Worm (Caenorhabditis elegans) whole organism, young adult: ENCODE measurements around the gene col-20.
"Not testable (repeated sequence)": the region's sequence is repeated elsewhere in the genome, so short reads cannot be mapped to it uniquely, and the experiment has no call there.

Source experiments
- B0261.1 ChIP-seq: sonication (generic microtip); optimal IDR thresholded peaks from 2 replicates; lab custom pipeline; 2016; ENCODE audit warnings: mild to moderate bottlenecking, missing genetic modification characterization, moderate library complexity, missing compliant biosample characterization
- C17E4.6 ChIP-seq: fragments of 200-800 bp; sonication (Bioruptor generic); IDR thresholded peaks from 2 replicates; pipeline ENCODE4 v1.3.6; 2022; ENCODE audit warnings: missing genetic modification reagents, missing genetic modification characterization, missing compliant biosample characterization
- F33H1.4 ChIP-seq: fragments of 200-800 bp; sonication (Bioruptor generic); IDR thresholded peaks from 2 replicates; pipeline ENCODE4 v1.3.6; 2022; ENCODE audit warnings: missing genetic modification reagents, missing genetic modification characterization, missing compliant biosample characterization
- F37B4.10 ChIP-seq: fragments of 200-800 bp; sonication (Bioruptor generic); IDR thresholded peaks from 2 replicates; pipeline ENCODE4 v1.3.6; 2022; ENCODE audit warnings: missing genetic modification characterization, missing compliant biosample characterization
- F49E8.2 ChIP-seq: sonication (generic microtip); optimal IDR thresholded peaks from 3 replicates; lab custom pipeline; 2017; ENCODE audit warnings: missing genetic modification characterization, mild to moderate bottlenecking, missing compliant biosample characterization, antibody characterized with exemption, moderate library complexity; ENCODE audit not compliant: insufficient read depth
- F57A8.1 ChIP-seq: fragments of 200-800 bp; sonication (Bioruptor generic); optimal IDR thresholded peaks from 2 replicates; lab custom pipeline; 2018; ENCODE audit warnings: mild to moderate bottlenecking, missing genetic modification characterization, moderate library complexity, missing compliant biosample characterization
- F57C9.4 ChIP-seq: sonication (generic microtip); optimal IDR thresholded peaks from 2 replicates; lab custom pipeline; 2017; ENCODE audit warnings: mild to moderate bottlenecking, missing genetic modification characterization, missing compliant biosample characterization
- K11D2.4 ChIP-seq: fragments of 200-800 bp; sonication (Bioruptor generic); IDR thresholded peaks from 2 replicates; pipeline ENCODE4 v1.3.6; 2022; ENCODE audit warnings: missing genetic modification reagents, missing genetic modification characterization, missing compliant biosample characterization
- Y53G8AR.9 ChIP-seq: fragments of 200-800 bp; sonication (Bioruptor generic); conservative IDR thresholded peaks from 2 replicates; pipeline ENCODE4 v1.3.6; 2022; ENCODE audit warnings: missing genetic modification reagents, missing genetic modification characterization, missing compliant biosample characterization
- Y56A3A.18 ChIP-seq: fragments of 200-800 bp; sonication (Bioruptor generic); IDR thresholded peaks from 2 replicates; pipeline ENCODE4 v1.3.6; 2022; ENCODE audit warnings: missing genetic modification reagents, missing genetic modification characterization, missing compliant biosample characterization
- Y79H2A.3 ChIP-seq: fragments of 200-800 bp; sonication (Bioruptor generic); conservative IDR thresholded peaks from 2 replicates; pipeline ENCODE4 v1.3.6; 2022; ENCODE audit warnings: missing genetic modification reagents, missing genetic modification characterization, missing compliant biosample characterization
- Y95B8A.8 ChIP-seq: fragments of 200-800 bp; sonication (Bioruptor generic); IDR thresholded peaks from 2 replicates; pipeline ENCODE4 v1.3.6; 2022; ENCODE audit warnings: missing genetic modification reagents, missing genetic modification characterization, missing compliant biosample characterization
- ama-1 ChIP-seq, 3 experiments: fragments of 150-350 bp in 1 of 3; sonication (generic microtip) in 2 of 3; optimal IDR thresholded peaks; 2 replicates each; lab custom pipeline; 2014 to 2018; ENCODE audit warnings: missing biosample characterization in 2 of 3, missing genetic modification characterization in 2 of 3, missing genetic modification reagents in 2 of 3
- aptf-3 ChIP-seq: fragments of 200-800 bp; sonication (Bioruptor generic); IDR thresholded peaks from 2 replicates; pipeline ENCODE4 v1.3.6; 2022; ENCODE audit warnings: missing genetic modification characterization, missing compliant biosample characterization
- attf-3 ChIP-seq: fragments of 200-800 bp; sonication (Bioruptor generic); conservative IDR thresholded peaks from 2 replicates; pipeline ENCODE4 v1.3.6; 2022; ENCODE audit warnings: missing genetic modification reagents, missing genetic modification characterization, missing compliant biosample characterization
- bed-2 ChIP-seq: fragments of 200-800 bp; sonication (Bioruptor generic); IDR thresholded peaks from 2 replicates; pipeline ENCODE4 v1.3.6; 2022; ENCODE audit warnings: missing genetic modification reagents, missing genetic modification characterization, missing compliant biosample characterization
- ccch-3 ChIP-seq: fragments of 200-800 bp; sonication (Bioruptor generic); optimal IDR thresholded peaks from 2 replicates; lab custom pipeline; 2018; ENCODE audit warnings: mild to moderate bottlenecking, missing genetic modification characterization, missing compliant biosample characterization
- cebp-1 ChIP-seq, 2 experiments: fragments of 200-800 bp in 1 of 2; sonication (Bioruptor generic) in 1 of 2; sonication (generic microtip) in 1 of 2; IDR thresholded peaks in 1 of 2; optimal IDR thresholded peaks in 1 of 2; 2 replicates each; pipeline versions ENCODE4 v1.3.6 to Lab custom; 2017 to 2022; ENCODE audit warnings: missing compliant biosample characterization in 2 of 2, missing genetic modification characterization in 2 of 2, mild to moderate bottlenecking in 1 of 2, missing genetic modification reagents in 1 of 2, moderate library complexity in 1 of 2
- cebp-2 ChIP-seq: fragments of 200-800 bp; sonication (Bioruptor generic); IDR thresholded peaks from 2 replicates; pipeline ENCODE4 v1.3.6; 2022; ENCODE audit warnings: missing genetic modification characterization, missing compliant biosample characterization
- ceh-27 ChIP-seq: fragments of 200-800 bp; sonication (Bioruptor generic); optimal IDR thresholded peaks from 2 replicates; lab custom pipeline; 2018; ENCODE audit warnings: mild to moderate bottlenecking, missing genetic modification characterization, moderate library complexity, missing compliant biosample characterization
- ceh-40 ChIP-seq: fragments of 200-800 bp; sonication (Bioruptor generic); IDR thresholded peaks from 2 replicates; pipeline ENCODE4 v1.3.6; 2022; ENCODE audit warnings: missing genetic modification characterization, missing compliant biosample characterization
- ceh-79 ChIP-seq: sonication (generic microtip); optimal IDR thresholded peaks from 2 replicates; lab custom pipeline; 2017; ENCODE audit warnings: mild to moderate bottlenecking, missing genetic modification characterization, missing compliant biosample characterization
- dpl-1 ChIP-seq: fragments of 150-350 bp; optimal IDR thresholded peaks from 2 replicates; lab custom pipeline; 2014; ENCODE audit warnings: missing biosample characterization, missing genetic modification reagents, missing genetic modification characterization
- ekl-4 ChIP-seq: fragments of 200-800 bp; sonication (Bioruptor generic); IDR thresholded peaks from 2 replicates; pipeline ENCODE4 v1.3.6; 2022; ENCODE audit warnings: missing genetic modification reagents, missing genetic modification characterization, missing compliant biosample characterization
- him-1 ChIP-seq: sonication (generic microtip); optimal IDR thresholded peaks from 2 replicates; lab custom pipeline; 2016; ENCODE audit warnings: missing genotype, missing genetic modification reagents, missing genetic modification characterization, missing compliant biosample characterization
- hlh-12 ChIP-seq: sonication (generic microtip); optimal IDR thresholded peaks from 2 replicates; lab custom pipeline; 2016; ENCODE audit warnings: missing genetic modification characterization, missing compliant biosample characterization
- lag-1 ChIP-seq: fragments of 200-800 bp; sonication (Bioruptor generic); IDR thresholded peaks from 2 replicates; pipeline ENCODE4 v1.3.6; 2022; ENCODE audit warnings: missing genetic modification reagents, missing genetic modification characterization, missing compliant biosample characterization
- let-526 ChIP-seq: fragments of 200-800 bp; sonication (Bioruptor generic); IDR thresholded peaks from 2 replicates; pipeline ENCODE4 v1.3.6; 2022; ENCODE audit warnings: missing genetic modification reagents, missing genetic modification characterization, missing compliant biosample characterization
- lin-26 ChIP-seq: fragments of 200-800 bp; sonication (Bioruptor generic); IDR thresholded peaks from 2 replicates; pipeline ENCODE4 v1.3.6; 2022; ENCODE audit warnings: missing genetic modification reagents, missing genetic modification characterization, missing compliant biosample characterization
- madf-10 ChIP-seq: sonication (generic microtip); optimal IDR thresholded peaks from 2 replicates; lab custom pipeline; 2016; ENCODE audit warnings: mild to moderate bottlenecking, missing genetic modification characterization, missing compliant biosample characterization
- madf-6 ChIP-seq: fragments of 200-800 bp; sonication (Bioruptor generic); IDR thresholded peaks from 2 replicates; pipeline ENCODE4 v1.3.6; 2022; ENCODE audit warnings: missing genetic modification reagents, missing genetic modification characterization, missing compliant biosample characterization
- madf-8 ChIP-seq: fragments of 200-800 bp; sonication (Bioruptor generic); conservative IDR thresholded peaks from 2 replicates; pipeline ENCODE4 v1.3.6; 2022; ENCODE audit warnings: missing genetic modification reagents, missing genetic modification characterization, missing compliant biosample characterization
- nfya-1 ChIP-seq: sonication (generic microtip); optimal IDR thresholded peaks from 2 replicates; lab custom pipeline; 2017; ENCODE audit warnings: antibody characterized with exemption, missing compliant biosample characterization, missing genetic modification characterization, borderline replicate concordance; ENCODE audit not compliant: insufficient read depth
- nfya-2 ChIP-seq: fragments of 200-800 bp; sonication (Bioruptor generic); IDR thresholded peaks from 2 replicates; pipeline ENCODE4 v1.3.6; 2022; ENCODE audit warnings: missing genetic modification reagents, missing genetic modification characterization, missing compliant biosample characterization
- nfyb-1 ChIP-seq: fragments of 200-800 bp; sonication (Bioruptor generic); IDR thresholded peaks from 2 replicates; pipeline ENCODE4 v1.3.6; 2022; ENCODE audit warnings: missing genetic modification reagents, missing genetic modification characterization, missing compliant biosample characterization
- snpc-4 ChIP-seq, 5 experiments: fragments of 150-350 bp in 1 of 5; sonication (generic microtip) in 4 of 5; optimal IDR thresholded peaks; 2 replicates each; lab custom pipeline; 2014 to 2018; ENCODE audit warnings: missing genetic modification characterization in 5 of 5, missing biosample characterization in 3 of 5, antibody characterized with exemption in 2 of 5, mild to moderate bottlenecking in 2 of 5, missing compliant biosample characterization in 2 of 5, missing genotype in 2 of 5, moderate library complexity in 2 of 5, missing genetic modification reagents in 1 of 5
- ztf-25 ChIP-seq: fragments of 200-800 bp; sonication (Bioruptor generic); IDR thresholded peaks from 2 replicates; pipeline ENCODE4 v1.3.6; 2022; ENCODE audit warnings: missing genetic modification reagents, missing genetic modification characterization, missing compliant biosample characterization
- ztf-26 ChIP-seq: sonication (generic microtip); optimal IDR thresholded peaks from 2 replicates; lab custom pipeline; 2017; ENCODE audit warnings: missing genetic modification characterization, missing compliant biosample characterization
- ztf-28 ChIP-seq: fragments of 200-800 bp; sonication (Bioruptor generic); IDR thresholded peaks from 2 replicates; pipeline ENCODE4 v1.3.6; 2022; ENCODE audit warnings: missing genetic modification reagents, missing genetic modification characterization, missing compliant biosample characterization

The col-20 gene

ce11 chrII:4851594-4852106 is 18.9 kb downstream of the col-20 start, which contains the start of gene dnj-9 (continued):
- peak; percentile 79 for TF ChIP-seq madf-8 (GFP tag; lab: Robert Waterston, UW)
- TF ChIP-seq B0261.1 (tag; lab: Kevin White, UChicago): peak; percentile 15
- peak; percentile 40; the same call in 1 of the 2 replicates for TF ChIP-seq lin-26 (GFP tag; lab: Robert Waterston, UW)
- TF ChIP-seq F57A8.1 (GFP tag; lab: Kevin White, UChicago): peak; percentile 35
- TF ChIP-seq F49E8.2 (tag; lab: Kevin White, UChicago): peak; percentile 71
- TF ChIP-seq, all 124 proteins: peak for 82

- TF ChIP-seq ccch-3 (GFP tag; lab: Kevin White, UChicago) (no peak), ztf-25 (GFP tag; lab: Robert Waterston, UW) (no peak), lag-1 (GFP tag; lab: Robert Waterston, UW) (no peak), Y79H2A.3 (GFP tag; lab: Robert Waterston, UW) (no peak), aptf-3 (GFP tag; lab: Robert Waterston, UW) (no peak), ztf-28 (no peak), cebp-2 (GFP tag; lab: Robert Waterston, UW) (no peak), nfya-1 (tag; lab: Kevin White, UChicago) (no peak), ceh-79 (tag; lab: Kevin White, UChicago) (no peak), F37B4.10 (GFP tag; lab: Robert Waterston, UW) (no peak), madf-6 (GFP tag; lab: Robert Waterston, UW) (no peak), Y95B8A.8 (no peak), bed-2 (GFP tag; lab: Robert Waterston, UW) (no peak), ekl-4 (GFP tag; lab: Robert Waterston, UW) (no peak)
These were observed 20.7 kb downstream of the col-20 start, which contains the start of gene T23B7.3 for ce11 chrII:4849885-4850284. TSS of gene T23B7.3 (plus strand) at chrII:4850185.

ce11 chrII:4842143-4842658 is 28.4 kb downstream of the col-20 start, which contains the start of the genes T23B7.2 and nspd-4:
TSS of gene T23B7.2 (minus strand) at chrII:4842243.
TSS of gene nspd-4 (plus strand) at chrII:4842608.
- not testable (repeated sequence) for TF ChIP-seq snpc-4 (GFP tag; optimal IDR thresholded peaks at IDR 0.05; lab: Kevin White, UChicago); snpc-4 (tag; optimal IDR thresholded peaks at IDR 0.05; lab: Kevin White, UChicago); cebp-1 (GFP tag; IDR thresholded peaks at IDR 0.05; lab: Robert Waterston, UW); cebp-1 (tag; optimal IDR thresholded peaks at IDR 0.05; lab: Kevin White, UChicago); ceh-27 (GFP tag; lab: Kevin White, UChicago)

- TF ChIP-seq Y56A3A.18 (GFP tag; lab: Robert Waterston, UW): no peak
- no peak for TF ChIP-seq nfyb-1 (GFP tag; lab: Robert Waterston, UW)
- TF ChIP-seq ztf-26 (tag; lab: Kevin White, UChicago): no peak
- TF ChIP-seq nfya-2 (GFP tag; lab: Robert Waterston, UW): no peak
- no peak for TF ChIP-seq Y53G8AR.9
- TF ChIP-seq attf-3 (GFP tag; lab: Robert Waterston, UW): no peak
- no peak for TF ChIP-seq K11D2.4 (GFP tag; lab: Robert Waterston, UW)
- TF ChIP-seq him-1 (tag; lab: Kevin White, UChicago): no peak
- TF ChIP-seq let-526: no peak
- TF ChIP-seq ceh-79 (tag; lab: Kevin White, UChicago): no peak
- TF ChIP-seq F57C9.4: no peak
- no peak for TF ChIP-seq nfya-1 (tag; lab: Kevin White, UChicago)
- no peak for TF ChIP-seq ceh-40 (GFP tag; lab: Robert Waterston, UW)
- no peak for TF ChIP-seq ccch-3 (GFP tag; lab: Kevin White, UChicago)
- TF ChIP-seq C17E4.6 (GFP tag; lab: Robert Waterston, UW): no peak
- TF ChIP-seq dpl-1: no peak
- no peak for TF ChIP-seq hlh-12 (tag; lab: Kevin White, UChicago)
- no peak for TF ChIP-seq madf-10 (tag; lab: Kevin White, UChicago)
- TF ChIP-seq ama-1 (optimal IDR thresholded peaks at IDR 0.05; lab: Kevin White, UChicago): no peak
- TF ChIP-seq ama-1 (GFP tag; optimal IDR thresholded peaks at IDR 0.05; lab: Kevin White, UChicago): no peak
- TF ChIP-seq F33H1.4 (GFP tag; lab: Robert Waterston, UW): no peak
These were observed 32.9 kb downstream of the col-20 start, which contains the start of gene C33F10.12 for ce11 chrII:4837659-4838058. TSS of gene C33F10.12 (minus strand) at chrII:4837759.
